Fruit fly (Drosophila melanogaster): ENCODE results near the gene dpr16.

The dpr16 gene

DNA sequence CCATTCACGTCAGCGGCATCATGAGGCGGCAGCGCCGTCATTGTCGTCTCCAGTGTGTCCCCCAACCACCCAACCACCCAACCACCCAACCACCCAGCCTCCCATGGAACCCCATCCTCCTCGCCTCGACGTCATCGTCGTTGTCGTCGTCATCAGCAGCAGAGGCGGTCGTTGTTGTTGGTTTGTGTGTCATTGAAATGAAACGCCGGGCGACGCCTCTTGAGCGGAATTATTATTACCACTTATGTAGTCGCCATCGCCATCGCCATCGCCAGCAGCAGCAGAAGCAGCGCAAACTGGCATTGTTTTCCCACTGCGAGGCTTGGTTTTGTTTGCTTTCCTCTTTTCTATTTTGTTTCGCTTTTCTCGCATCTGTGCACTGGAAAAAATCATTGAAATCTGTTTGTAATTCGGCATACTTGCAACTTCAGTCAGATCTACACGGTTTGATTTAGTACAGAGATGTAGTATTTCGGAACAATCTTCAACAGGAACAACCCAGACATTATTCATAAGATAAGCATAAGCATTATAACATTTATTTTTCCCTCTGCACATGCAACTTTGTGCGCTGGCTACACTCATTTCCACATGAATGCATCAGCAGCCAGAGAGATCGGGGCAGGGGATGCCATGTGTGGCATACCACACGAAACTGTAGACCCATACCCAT lies 37.8 kb upstream of the dpr16 start (continued):
- TF ChIP-seq cwo (GFP tag; optimal IDR thresholded peaks at IDR 0.05) (peak; percentile 64), CG13624 (GFP tag; optimal IDR thresholded peaks at IDR 0.05) (peak; percentile 89), croc (GFP tag; conservative IDR thresholded peaks at IDR 0.05) (peak; percentile 98), kni (GFP tag; optimal IDR thresholded peaks at IDR 0.05) (peak; percentile 87), CG18011 (GFP tag; optimal IDR thresholded peaks at IDR 0.05) (peak; percentile 66), Vsx1 (GFP tag; optimal IDR thresholded peaks at IDR 0.05) (peak; percentile 90), CG2116 (GFP tag; optimal IDR thresholded peaks at IDR 0.05) (peak; percentile 80), exex (tag; optimal IDR thresholded peaks at IDR 0.05) (peak; percentile 31), prd (optimal IDR thresholded peaks at IDR 0.05) (no peak), prd (GFP tag; IDR thresholded peaks at IDR 0.05) (peak; percentile 98), CG11247 (GFP tag; IDR thresholded peaks at IDR 0.05) (peak; percentile 82), Scr (GFP tag; IDR thresholded peaks at IDR 0.05; ENCODE audit: partially characterized antibody) (no peak), CG10267 (tag; optimal IDR thresholded peaks at IDR 0.05) (peak; percentile 97), Hsf (GFP tag; optimal IDR thresholded peaks at IDR 0.05) (peak; percentile 97), nerfin-2 (GFP tag; IDR thresholded peaks at IDR 0.05; ENCODE audit: partially characterized antibody) (no peak), CG18619 (GFP tag; optimal IDR thresholded peaks at IDR 0.05) (peak; percentile 92), CG12104 (GFP tag; optimal IDR thresholded peaks at IDR 0.05) (peak; percentile 91), ewg (GFP tag; optimal IDR thresholded peaks at IDR 0.05) (peak; percentile 97), CG8359 (GFP tag; optimal IDR thresholded peaks at IDR 0.05; ENCODE audit: borderline replicate concordance) (peak; percentile 95), CG3163 (GFP tag; optimal IDR thresholded peaks at IDR 0.05) (peak; percentile 83), Atf6 (GFP tag; IDR thresholded peaks at IDR 0.05) (peak; percentile 66), sqz (GFP tag; optimal IDR thresholded peaks at IDR 0.05) (peak; percentile 93), CG10543 (GFP tag; optimal IDR thresholded peaks at IDR 0.05) (no peak), CG14014 (GFP tag; IDR thresholded peaks at IDR 0.05) (peak; percentile 77), disco-r (GFP tag; optimal IDR thresholded peaks at IDR 0.05) (peak; percentile 94), CG10321 (GFP tag; IDR thresholded peaks at IDR 0.05) (0 out of 2 replicates have a peak, but pooled peaks have one; percentile 6), unpg (GFP tag; optimal IDR thresholded peaks at IDR 0.05) (peak; percentile 98), cato (GFP tag; optimal IDR thresholded peaks at IDR 0.05; ENCODE audit: borderline replicate concordance) (peak; percentile 96), Bgb (GFP tag; IDR thresholded peaks at IDR 0.05; ENCODE audit: partially characterized antibody) (no peak), CG4360 (GFP tag; IDR thresholded peaks at IDR 0.05) (peak; percentile 82), Pdp1 (GFP tag; optimal IDR thresholded peaks at IDR 0.05) (peak; percentile 96 to 97), CG4617 (GFP tag; optimal IDR thresholded peaks at IDR 0.05; ENCODE audit: borderline replicate concordance) (peak; percentile 96), zen (tag; optimal IDR thresholded peaks at IDR 0.05) (peak; percentile 99), zf30C (GFP tag; optimal IDR thresholded peaks at IDR 0.05) (peak; percentile 98), row (GFP tag; IDR thresholded peaks at IDR 0.05) (peak; percentile 95), scrt (GFP tag; optimal IDR thresholded peaks at IDR 0.05) (peak; percentile 75), CG7987 (GFP tag; optimal IDR thresholded peaks at IDR 0.05) (peak; percentile 87), dimm (GFP tag; IDR thresholded peaks at IDR 0.05) (peak; percentile 89), p53 (GFP tag; optimal IDR thresholded peaks at IDR 0.05) (peak; percentile 90), pita (GFP tag; optimal IDR thresholded peaks at IDR 0.05) (no peak), CG2875 (GFP tag; optimal IDR thresholded peaks at IDR 0.05) (peak; percentile 99), esg (GFP tag; conservative IDR thresholded peaks at IDR 0.05) (peak; percentile 89), her (GFP tag; optimal IDR thresholded peaks at IDR 0.05) (peak; percentile 92), E2f1 (GFP tag; IDR thresholded peaks at IDR 0.05) (peak; percentile 93), B-H1 (GFP tag; IDR thresholded peaks at IDR 0.05) (peak; percentile 82), org-1 (GFP tag; optimal IDR thresholded peaks at IDR 0.05) (peak; percentile 97), Kr (GFP tag; optimal IDR thresholded peaks at IDR 0.05) (peak; percentile 95), CG16813 (GFP tag; IDR thresholded peaks at IDR 0.05; ENCODE audit: partially characterized antibody) (no peak)

Data from whole organism, embryonic.